Fruit fly (Drosophila melanogaster): Measurements from ENCODE around the gene CG17027.

CG17027 gene

DNA sequence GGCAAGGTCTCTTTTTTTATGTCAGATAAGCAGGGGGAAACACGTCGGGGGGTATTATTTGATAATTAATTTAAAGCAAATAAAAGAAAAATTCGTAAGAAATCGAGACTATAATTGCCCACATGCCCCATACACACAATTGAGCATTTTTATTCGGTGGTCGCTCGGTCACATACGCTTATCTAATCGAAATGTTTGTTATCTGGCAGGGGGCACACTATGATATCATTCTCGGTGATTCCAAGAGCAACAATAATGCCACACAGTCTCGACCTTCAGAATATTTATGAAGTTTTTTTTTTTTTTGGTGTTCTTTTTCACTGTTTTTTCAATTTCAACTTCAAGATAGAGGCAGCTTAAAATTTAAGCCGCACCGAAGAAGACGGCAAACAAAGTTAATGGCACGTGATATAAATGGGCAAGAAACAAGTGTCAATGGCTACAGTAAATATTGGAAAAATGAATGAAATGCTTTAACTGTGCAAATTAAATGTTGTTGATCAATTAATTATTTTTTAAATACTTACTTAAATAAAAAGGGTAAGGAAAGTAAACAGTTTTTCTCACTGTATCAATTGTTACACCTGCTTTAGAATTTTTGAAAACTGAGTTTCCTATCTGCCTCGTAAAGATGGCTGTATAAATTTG, 19.6 kb downstream of the CG17027 start:
- TF ChIP-seq CG17806 (tag; optimal IDR thresholded peaks at IDR 0.05), result peak; percentile 3
- no peak for TF ChIP-seq CG13204 (GFP tag; optimal IDR thresholded peaks at IDR 0.05)
- no peak for TF ChIP-seq CG14655 (GFP tag; optimal IDR thresholded peaks at IDR 0.05)

DNA sequence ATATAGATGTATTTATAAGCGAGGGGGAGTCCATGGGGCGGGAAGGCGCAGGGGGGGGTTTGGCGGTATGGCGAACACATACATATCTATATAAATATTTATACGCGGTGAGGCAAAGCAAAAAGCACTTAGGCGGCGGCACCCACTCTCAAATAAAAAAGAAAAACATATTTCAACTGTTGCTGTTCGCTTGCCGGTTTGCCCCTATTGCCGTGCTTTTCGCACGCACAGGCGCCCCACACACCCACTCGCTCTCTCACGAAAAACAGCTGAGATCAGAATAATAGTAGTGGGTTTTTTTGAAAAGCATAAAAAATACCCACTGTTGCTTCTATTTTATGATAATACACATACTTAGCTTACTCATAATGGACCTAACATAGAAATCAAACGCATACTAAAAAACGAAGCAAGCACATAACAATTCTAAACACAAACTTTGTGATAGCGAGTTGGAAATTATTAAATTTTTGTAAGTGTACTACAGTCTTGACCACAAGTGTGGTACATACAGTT, 21.3 kb downstream of the CG17027 start:
- TF ChIP-seq CG8301 (tag; optimal IDR thresholded peaks at IDR 0.05), result peak; percentile 73
- TF ChIP-seq CG17806 (tag; optimal IDR thresholded peaks at IDR 0.05), result peak; percentile 10
- TF ChIP-seq Ets98B (GFP tag; IDR thresholded peaks at IDR 0.05), result peak; percentile 77
- no peak; the same call in 2 of the 3 replicates for TF ChIP-seq CG4496 (GFP tag; IDR thresholded peaks at IDR 0.05)
- peak; percentile 30; the same call in 1 of the 2 replicates for TF ChIP-seq CG12605 (GFP tag; IDR thresholded peaks at IDR 0.05)
- TF ChIP-seq rn (GFP tag; IDR thresholded peaks at IDR 0.05), result no peak
- TF ChIP-seq Pif1A (GFP tag; optimal IDR thresholded peaks at IDR 0.05), result peak; percentile 62
- TF ChIP-seq CG10348 (GFP tag; IDR thresholded peaks at IDR 0.05), result peak; percentile 60; the same call in 1 of the 2 replicates
- TF ChIP-seq Pif1B (GFP tag; optimal IDR thresholded peaks at IDR 0.05), result no peak
- peak; percentile 88 for TF ChIP-seq CG32121 (GFP tag; IDR thresholded peaks at IDR 0.05)
- no peak for TF ChIP-seq Snoo (tag; optimal IDR thresholded peaks at IDR 0.05)
- peak; percentile 74 for TF ChIP-seq CG14655 (GFP tag; optimal IDR thresholded peaks at IDR 0.05)
- no peak for TF ChIP-seq gl (tag; optimal IDR thresholded peaks at IDR 0.05)
- no peak for TF ChIP-seq CG34367 (tag; optimal IDR thresholded peaks at IDR 0.05)
- TF ChIP-seq CG15710 (tag; optimal IDR thresholded peaks at IDR 0.05), result peak; percentile 27

DNA sequence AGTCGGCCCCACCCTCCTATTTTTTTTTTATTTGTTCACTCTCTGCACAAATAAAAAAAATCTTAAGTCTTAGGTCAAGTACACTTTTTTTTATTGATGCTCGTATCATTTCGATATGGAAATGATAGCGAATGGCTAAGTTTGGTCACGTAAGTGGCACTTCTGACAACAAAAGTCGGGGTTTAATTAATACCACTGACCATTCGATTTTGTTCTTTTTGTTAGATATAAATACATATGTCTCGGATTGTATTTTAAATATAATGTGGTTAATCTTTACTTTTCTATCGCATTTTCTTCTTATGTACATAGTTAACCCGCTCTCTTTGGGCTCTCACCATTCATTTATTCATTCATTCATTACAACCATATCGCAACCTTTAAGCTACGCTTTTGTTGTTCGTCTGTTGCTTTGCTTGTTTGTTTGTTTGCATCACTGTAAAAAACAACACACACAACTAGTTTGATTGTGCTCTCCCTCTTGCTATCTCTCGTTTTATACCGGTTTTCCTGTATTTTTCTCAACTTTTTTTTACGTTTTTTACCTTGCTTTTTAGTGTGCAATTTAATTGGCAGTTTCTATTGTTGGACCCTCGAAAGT, 22.3 kb downstream of the CG17027 start:
- TF ChIP-seq CG8301 (tag; optimal IDR thresholded peaks at IDR 0.05) (peak; percentile 52), fd96Ca (GFP tag; IDR thresholded peaks at IDR 0.05) (no peak; the same call in 1 of the 3 replicates), CG8159 (tag; optimal IDR thresholded peaks at IDR 0.05) (no peak), EcR (GFP tag; optimal IDR thresholded peaks at IDR 0.05) (no peak), CG34367 (tag; optimal IDR thresholded peaks at IDR 0.05) (peak; percentile 26), CG15710 (tag; optimal IDR thresholded peaks at IDR 0.05) (peak; percentile 32), Ets98B (GFP tag; IDR thresholded peaks at IDR 0.05) (peak; percentile 62), Snoo (tag; optimal IDR thresholded peaks at IDR 0.05) (no peak), CG32121 (GFP tag; IDR thresholded peaks at IDR 0.05) (peak; percentile 48; the same call in 1 of the 2 replicates), CG13204 (GFP tag; optimal IDR thresholded peaks at IDR 0.05) (peak; percentile 41), CG17806 (tag; optimal IDR thresholded peaks at IDR 0.05) (peak; percentile 12), CG4496 (GFP tag; IDR thresholded peaks at IDR 0.05) (no peak), Pif1A (GFP tag; optimal IDR thresholded peaks at IDR 0.05) (peak; percentile 60), CG14655 (GFP tag; optimal IDR thresholded peaks at IDR 0.05) (peak; percentile 62), CG12605 (GFP tag; IDR thresholded peaks at IDR 0.05) (peak; percentile 84), CG9948 (tag; optimal IDR thresholded peaks at IDR 0.05) (peak; percentile 1), gl (tag; optimal IDR thresholded peaks at IDR 0.05) (peak; percentile 78), D1 (tag; optimal IDR thresholded peaks at IDR 0.05) (no peak), Pif1B (GFP tag; optimal IDR thresholded peaks at IDR 0.05) (peak; percentile 37)

DNA sequence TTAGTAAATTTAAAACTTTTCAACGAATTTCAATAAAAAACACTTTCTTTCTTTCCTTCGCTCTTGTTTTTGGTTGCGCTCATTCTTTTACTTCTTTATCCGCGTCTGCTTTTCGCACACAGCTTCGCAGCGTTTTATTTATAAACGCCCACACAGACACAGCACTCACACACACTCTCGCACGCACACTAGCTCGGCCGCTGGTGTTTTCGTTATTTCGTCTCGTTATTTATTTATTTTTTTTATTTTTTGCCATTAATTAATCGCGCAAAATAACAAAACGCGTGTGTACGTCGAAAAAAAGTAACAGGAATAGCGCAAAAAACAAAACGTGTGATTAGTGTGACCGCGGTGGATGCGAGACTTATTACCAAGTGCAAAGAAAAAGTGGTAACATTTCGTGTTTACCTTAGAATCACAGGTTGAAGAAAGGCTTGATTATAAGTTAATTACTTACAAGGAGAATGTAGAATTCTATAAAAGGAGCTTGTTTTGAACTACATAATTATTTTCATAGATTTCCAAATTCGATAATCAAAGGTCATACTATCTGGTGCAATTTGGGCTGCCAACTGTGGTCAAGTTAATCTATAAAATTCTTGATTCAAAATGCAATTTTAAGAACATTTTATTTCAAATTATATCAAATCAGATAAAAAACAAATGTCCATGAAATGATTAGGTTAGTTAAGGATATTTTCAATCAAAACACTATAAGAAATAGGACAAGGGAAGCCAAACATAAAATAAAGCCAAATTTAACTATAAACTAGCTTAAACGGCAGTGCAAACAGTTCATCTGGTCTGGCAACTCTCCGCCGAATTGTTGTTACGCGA, 24.7 kb downstream of the CG17027 start, which contains the start of the genes hzg and mRpS31:
hzg (minus strand) TSS at position 336 of the 837 bp plus-strand sequence.
mRpS31 (plus strand) TSS at position 793 of the 837 bp plus-strand sequence.
- TF ChIP-seq D1 (tag; optimal IDR thresholded peaks at IDR 0.05) (peak; percentile 11), Pif1A (GFP tag; optimal IDR thresholded peaks at IDR 0.05) (peak; percentile 69), CG8159 (tag; optimal IDR thresholded peaks at IDR 0.05) (peak; percentile 56), CG15710 (tag; optimal IDR thresholded peaks at IDR 0.05) (peak; percentile 70), CG9948 (tag; optimal IDR thresholded peaks at IDR 0.05) (peak; percentile 44), CG12605 (GFP tag; IDR thresholded peaks at IDR 0.05) (peak; percentile 91), CG17806 (tag; optimal IDR thresholded peaks at IDR 0.05) (peak; percentile 42), CG13204 (GFP tag; optimal IDR thresholded peaks at IDR 0.05) (peak; percentile 84), CG10348 (GFP tag; IDR thresholded peaks at IDR 0.05) (no peak), CG8301 (tag; optimal IDR thresholded peaks at IDR 0.05) (peak; percentile 34), EcR (GFP tag; optimal IDR thresholded peaks at IDR 0.05) (peak; percentile 28), rn (GFP tag; IDR thresholded peaks at IDR 0.05) (no peak), CG14655 (GFP tag; optimal IDR thresholded peaks at IDR 0.05) (peak; percentile 72), Snoo (tag; optimal IDR thresholded peaks at IDR 0.05) (peak; percentile 8), Pif1B (GFP tag; optimal IDR thresholded peaks at IDR 0.05) (peak; percentile 65), CG34367 (tag; optimal IDR thresholded peaks at IDR 0.05) (peak; percentile 75), CG4496 (GFP tag; IDR thresholded peaks at IDR 0.05) (peak; percentile 57; the same call in 1 of the 3 replicates), fd96Ca (GFP tag; IDR thresholded peaks at IDR 0.05) (peak; percentile 80; the same call in 2 of the 3 replicates), Ets98B (GFP tag; IDR thresholded peaks at IDR 0.05) (peak; percentile 76), gl (tag; optimal IDR thresholded peaks at IDR 0.05) (peak; percentile 87), CG32121 (GFP tag; IDR thresholded peaks at IDR 0.05) (peak; percentile 47)

DNA sequence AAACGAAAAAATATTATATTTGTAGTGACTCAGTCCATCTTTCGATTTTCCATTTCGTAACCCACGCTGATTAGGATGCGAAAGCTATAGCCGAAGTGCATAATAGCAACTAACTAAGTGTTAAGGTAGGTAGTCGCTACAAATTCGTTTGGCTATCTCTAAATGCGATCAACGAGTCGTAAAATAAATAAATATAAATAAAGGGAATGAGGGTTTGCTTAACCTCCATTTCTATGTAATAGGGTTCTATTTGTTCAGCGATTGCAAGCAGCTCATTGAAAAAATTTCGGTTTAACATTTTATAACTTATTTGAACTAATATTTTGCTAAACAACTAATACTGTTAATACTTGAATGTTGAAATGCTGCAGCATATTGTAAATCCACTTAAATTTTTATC, 30.3 kb downstream of the CG17027 start:
- TF ChIP-seq CG8159 (tag; optimal IDR thresholded peaks at IDR 0.05) (no peak), Snoo (tag; optimal IDR thresholded peaks at IDR 0.05) (no peak), CG14655 (GFP tag; optimal IDR thresholded peaks at IDR 0.05) (no peak), CG12605 (GFP tag; IDR thresholded peaks at IDR 0.05) (no peak), Pif1A (GFP tag; optimal IDR thresholded peaks at IDR 0.05) (no peak), CG17806 (tag; optimal IDR thresholded peaks at IDR 0.05) (no peak), CG13204 (GFP tag; optimal IDR thresholded peaks at IDR 0.05) (no peak), D1 (tag; optimal IDR thresholded peaks at IDR 0.05) (no peak), CG32121 (GFP tag; IDR thresholded peaks at IDR 0.05) (no peak), Ets98B (GFP tag; IDR thresholded peaks at IDR 0.05) (no peak), CG34367 (tag; optimal IDR thresholded peaks at IDR 0.05) (no peak), CG9948 (tag; optimal IDR thresholded peaks at IDR 0.05) (no peak), Pif1B (GFP tag; optimal IDR thresholded peaks at IDR 0.05) (no peak), rn (GFP tag; IDR thresholded peaks at IDR 0.05) (no peak), CG15710 (tag; optimal IDR thresholded peaks at IDR 0.05) (no peak), CG8301 (tag; optimal IDR thresholded peaks at IDR 0.05) (no peak)
